Fruit fly (Drosophila melanogaster) whole organism, embryonic: Measurements from ENCODE around the gene Trm7-32.
A peak's percentile ranks its signal among the peaks of the same experiment; 100 is the strongest.

Experiments
- Bgb ChIP-seq: fragments of 200-800 bp; sonication (Bioruptor generic); IDR thresholded peaks from 2 replicates; pipeline ENCODE4 v1.3.6; 2022; ENCODE audit warnings: missing biosample characterization, missing genetic modification characterization; ENCODE audit not compliant: partially characterized antibody
- CG10147 ChIP-seq: fragments of 200-800 bp; sonication (Bioruptor generic); optimal IDR thresholded peaks from 2 replicates; lab custom pipeline; 2019; ENCODE audit warnings: missing biosample characterization, mild to moderate bottlenecking, missing genetic modification characterization, moderate library complexity
- CG11247 ChIP-seq: fragments of 200-800 bp; sonication (Bioruptor generic); IDR thresholded peaks from 2 replicates; pipeline ENCODE4 v1.3.6; 2022; ENCODE audit warnings: missing biosample characterization, missing genetic modification characterization
- CG12219 ChIP-seq: fragments of 200-800 bp; sonication (Bioruptor generic); optimal IDR thresholded peaks from 3 replicates; lab custom pipeline; 2018; ENCODE audit warnings: missing biosample characterization, mild to moderate bottlenecking, missing genetic modification characterization
- CG12744 ChIP-seq: fragments of 200-800 bp; sonication (Bioruptor generic); optimal IDR thresholded peaks from 2 replicates; lab custom pipeline; 2016; ENCODE audit warnings: missing biosample characterization, missing genetic modification characterization
- CG13775 ChIP-seq: fragments of 200-800 bp; sonication (Bioruptor generic); optimal IDR thresholded peaks from 3 replicates; lab custom pipeline; 2017; ENCODE audit warnings: missing biosample characterization, mild to moderate bottlenecking, missing genetic modification characterization
- CG17361 ChIP-seq: fragments of 200-800 bp; sonication (Bioruptor generic); IDR thresholded peaks from 3 replicates; pipeline ENCODE4 v1.3.6; 2022; ENCODE audit warnings: missing biosample characterization, missing genetic modification characterization
- CG18011 ChIP-seq: fragments of 200-800 bp; sonication (Bioruptor generic); optimal IDR thresholded peaks from 2 replicates; lab custom pipeline; 2017; ENCODE audit warnings: missing biosample characterization, missing genetic modification characterization, mild to moderate bottlenecking, moderate library complexity, missing genotype
- CG1832 ChIP-seq: fragments of 200-800 bp; sonication (Bioruptor generic); optimal IDR thresholded peaks from 2 replicates; lab custom pipeline; 2017; ENCODE audit warnings: missing biosample characterization, mild to moderate bottlenecking, missing genetic modification characterization, inconsistent platforms
- CG18599 ChIP-seq: fragments of 200-800 bp; sonication (Bioruptor generic); optimal IDR thresholded peaks from 3 replicates; lab custom pipeline; 2017; ENCODE audit warnings: missing biosample characterization, missing genetic modification characterization, mild to moderate bottlenecking, moderate library complexity, missing genetic modification reagents
- CG2120 ChIP-seq: fragments of 200-800 bp; sonication (Bioruptor generic); optimal IDR thresholded peaks from 3 replicates; lab custom pipeline; 2016; ENCODE audit warnings: missing biosample characterization, missing genetic modification characterization
- CG2202 ChIP-seq: fragments of 200-800 bp; sonication (Bioruptor generic); optimal IDR thresholded peaks from 2 replicates; lab custom pipeline; 2018; ENCODE audit warnings: missing biosample characterization, mild to moderate bottlenecking, missing genetic modification characterization
- CG2889 ChIP-seq: fragments of 200-800 bp; sonication (Bioruptor generic); IDR thresholded peaks from 3 replicates; pipeline ENCODE4 v1.3.6; 2022; ENCODE audit warnings: missing biosample characterization, missing genetic modification characterization
- CG30431 ChIP-seq: fragments of 200-800 bp; sonication (Bioruptor generic); optimal IDR thresholded peaks from 2 replicates; lab custom pipeline; 2017; ENCODE audit warnings: missing biosample characterization, missing genetic modification characterization
- CG8478 ChIP-seq: fragments of >200 bp; optimal IDR thresholded peaks from 2 replicates; lab custom pipeline; 2018
- CG9876 ChIP-seq: fragments of 200-800 bp; sonication (Bioruptor generic); optimal IDR thresholded peaks from 2 replicates; lab custom pipeline; 2016; ENCODE audit warnings: missing biosample characterization, missing genetic modification characterization
- CG9932 ChIP-seq: fragments of 200-800 bp; sonication (Bioruptor generic); IDR thresholded peaks from 2 replicates; pipeline ENCODE4 v1.3.6; 2022; ENCODE audit warnings: missing biosample characterization, missing genetic modification characterization
- Dek ChIP-seq: fragments of 200-800 bp; sonication (Bioruptor generic); optimal IDR thresholded peaks from 3 replicates; lab custom pipeline; 2019; ENCODE audit warnings: missing biosample characterization, mild to moderate bottlenecking, missing genetic modification characterization, moderate library complexity
- Doc2 ChIP-seq: fragments of 200-800 bp; sonication (Bioruptor generic); IDR thresholded peaks from 2 replicates; pipeline ENCODE4 v1.3.6; 2022; ENCODE audit warnings: missing biosample characterization, missing genetic modification characterization
- Elba2 ChIP-seq: fragments of 200-800 bp; sonication (Bioruptor generic); optimal IDR thresholded peaks from 3 replicates; lab custom pipeline; 2016; ENCODE audit warnings: missing biosample characterization, missing genetic modification characterization
- Ets65A ChIP-seq: fragments of 200-800 bp; sonication (Bioruptor generic); peaks from one replicate; lab custom pipeline; 2016; ENCODE audit warnings: missing biosample characterization, missing genetic modification characterization
- Fer3 ChIP-seq: fragments of 200-800 bp; sonication (Bioruptor generic); optimal IDR thresholded peaks from 2 replicates; lab custom pipeline; 2018; ENCODE audit warnings: missing biosample characterization, mild to moderate bottlenecking, missing genetic modification characterization, moderate library complexity
- HHEX ChIP-seq: fragments of 200-800 bp; sonication (Bioruptor generic); optimal IDR thresholded peaks from 3 replicates; lab custom pipeline; 2017; ENCODE audit warnings: missing biosample characterization, mild to moderate bottlenecking, missing genetic modification characterization, missing genetic modification reagents
- MTF-1 ChIP-seq: fragments of 200-800 bp; sonication (Bioruptor generic); optimal IDR thresholded peaks from 2 replicates; lab custom pipeline; 2018; ENCODE audit warnings: missing biosample characterization, mild to moderate bottlenecking, missing genetic modification characterization, borderline replicate concordance
- Neu2 ChIP-seq: fragments of 200-800 bp; sonication (Bioruptor generic); optimal IDR thresholded peaks from 3 replicates; lab custom pipeline; 2016; ENCODE audit warnings: missing biosample characterization, missing genetic modification characterization, borderline replicate concordance
- Taf1 ChIP-seq: fragments of 200-800 bp; sonication (Bioruptor generic); IDR thresholded peaks from 2 replicates; pipeline ENCODE4 v1.3.6; 2022; ENCODE audit warnings: missing biosample characterization, missing genetic modification characterization
- Usf ChIP-seq: fragments of 200-800 bp; sonication (Bioruptor generic); optimal IDR thresholded peaks from 2 replicates; lab custom pipeline; 2017; ENCODE audit warnings: missing genotype, missing biosample characterization, missing genetic modification characterization
- bbx ChIP-seq: fragments of 200-800 bp; sonication (Bioruptor generic); IDR thresholded peaks from 2 replicates; pipeline ENCODE4 v1.3.6; 2022; ENCODE audit warnings: missing biosample characterization, missing genetic modification characterization; ENCODE audit not compliant: partially characterized antibody
- cad ChIP-seq: fragments of >200 bp; optimal IDR thresholded peaks from 2 replicates; lab custom pipeline; 2017; ENCODE audit warnings: missing biosample characterization, missing genetic modification characterization
- cas ChIP-seq: fragments of 200-800 bp; sonication (Bioruptor generic); IDR thresholded peaks from 2 replicates; pipeline ENCODE4 v1.3.6; 2022; ENCODE audit warnings: missing biosample characterization, missing genetic modification characterization
- disco-r ChIP-seq: fragments of 200-800 bp; sonication (Bioruptor generic); optimal IDR thresholded peaks from 2 replicates; lab custom pipeline; 2016; ENCODE audit warnings: missing biosample characterization, missing genetic modification characterization
- en ChIP-seq: fragments of 200-800 bp; sonication (Bioruptor generic); optimal IDR thresholded peaks from 2 replicates; lab custom pipeline; 2016; ENCODE audit warnings: missing biosample characterization, missing genetic modification characterization
- eyg ChIP-seq: fragments of 200-800 bp; sonication (Bioruptor generic); optimal IDR thresholded peaks from 3 replicates; lab custom pipeline; 2016; ENCODE audit warnings: missing biosample characterization, missing genetic modification characterization
- ftz-f1 ChIP-seq: fragments of 200-800 bp; sonication (Bioruptor generic); optimal IDR thresholded peaks from 2 replicates; lab custom pipeline; 2016; ENCODE audit warnings: missing biosample characterization, missing genetic modification characterization
- gcm ChIP-seq: fragments of 200-800 bp; sonication (Bioruptor generic); optimal IDR thresholded peaks from 2 replicates; lab custom pipeline; 2019; ENCODE audit warnings: missing biosample characterization, mild to moderate bottlenecking, missing genetic modification characterization, moderate library complexity
- gsb ChIP-seq: fragments of 200-800 bp; sonication (Bioruptor generic); IDR thresholded peaks from 2 replicates; pipeline ENCODE4 v1.3.6; 2022; ENCODE audit warnings: missing biosample characterization, missing genetic modification characterization
- hb ChIP-seq: fragments of 200-800 bp; sonication (Bioruptor generic); IDR thresholded peaks from 3 replicates; pipeline ENCODE4 v1.3.6; 2022; ENCODE audit warnings: missing biosample characterization, missing genetic modification characterization; ENCODE audit not compliant: partially characterized antibody
- hth ChIP-seq: fragments of >200 bp; optimal IDR thresholded peaks from 2 replicates; lab custom pipeline; 2017; ENCODE audit warnings: inconsistent platforms
- kni ChIP-seq: fragments of 200-800 bp; sonication (Bioruptor generic); optimal IDR thresholded peaks from 3 replicates; lab custom pipeline; 2017; ENCODE audit warnings: mild to moderate bottlenecking, missing biosample characterization, missing genetic modification reagents, missing genetic modification characterization
- nerfin-1 ChIP-seq: fragments of 200-800 bp; sonication (Bioruptor generic); optimal IDR thresholded peaks from 3 replicates; lab custom pipeline; 2019; ENCODE audit warnings: missing biosample characterization, mild to moderate bottlenecking, missing genetic modification characterization, moderate library complexity
- nerfin-2 ChIP-seq: fragments of 200-800 bp; sonication (Bioruptor generic); IDR thresholded peaks from 2 replicates; pipeline ENCODE4 v1.3.6; 2022; ENCODE audit warnings: missing biosample characterization, missing genetic modification characterization; ENCODE audit not compliant: partially characterized antibody
- nmo ChIP-seq: fragments of 200-800 bp; sonication (Bioruptor generic); optimal IDR thresholded peaks from 2 replicates; lab custom pipeline; 2018; ENCODE audit warnings: missing biosample characterization, mild to moderate bottlenecking, missing genetic modification characterization, moderate library complexity
- oc ChIP-seq: fragments of 200-800 bp; sonication (Bioruptor generic); optimal IDR thresholded peaks from 2 replicates; lab custom pipeline; 2018; ENCODE audit warnings: missing biosample characterization, mild to moderate bottlenecking, missing genetic modification characterization, moderate library complexity
- pnt ChIP-seq: fragments of 200-800 bp; sonication (Bioruptor generic); optimal IDR thresholded peaks from 3 replicates; lab custom pipeline; 2016; ENCODE audit warnings: missing biosample characterization, missing genetic modification characterization
- ranshi ChIP-seq: fragments of 200-800 bp; sonication (Bioruptor generic); IDR thresholded peaks from 2 replicates; pipeline ENCODE4 v1.3.6; 2022; ENCODE audit warnings: missing biosample characterization, missing genetic modification characterization
- run ChIP-seq: fragments of 200-800 bp; sonication (Bioruptor generic); optimal IDR thresholded peaks from 3 replicates; lab custom pipeline; 2018; ENCODE audit warnings: missing biosample characterization, mild to moderate bottlenecking, missing genetic modification characterization
- sim ChIP-seq: fragments of 200-800 bp; sonication (Bioruptor generic); IDR thresholded peaks from 2 replicates; pipeline ENCODE4 v1.3.6; 2022; ENCODE audit warnings: missing biosample characterization, missing genetic modification characterization
- z ChIP-seq: fragments of 200-800 bp; sonication (Bioruptor generic); IDR thresholded peaks from 3 replicates; pipeline ENCODE4 v1.3.6; 2022; ENCODE audit warnings: missing biosample characterization, missing genetic modification characterization
- zen ChIP-seq: fragments of 200-800 bp; sonication (Bioruptor generic); optimal IDR thresholded peaks from 3 replicates; lab custom pipeline; 2018; ENCODE audit warnings: missing biosample characterization, mild to moderate bottlenecking, missing genetic modification characterization, moderate library complexity
- zf30C ChIP-seq: fragments of 200-800 bp; sonication (Bioruptor generic); optimal IDR thresholded peaks from 3 replicates; lab custom pipeline; 2018; ENCODE audit warnings: missing biosample characterization, mild to moderate bottlenecking, missing genetic modification characterization

Gene Trm7-32

dm6 chr3R:17056183-17056904, 15.9 kb downstream of the Trm7-32 start (continued):
- TF ChIP-seq Ets65A (GFP tag; lab: Kevin White, UChicago) (peak; percentile 31), CG9932 (GFP tag; lab: Robert Waterston, UW) (peak; percentile 45; the same call in 1 of the 2 replicates), Elba2 (GFP tag; lab: Kevin White, UChicago) (no peak), ranshi (GFP tag; lab: Robert Waterston, UW) (no peak), Bgb (GFP tag; lab: Robert Waterston, UW) (peak; percentile 15; the same call in 1 of the 2 replicates), CG8478 (lab: Kevin White, UChicago) (peak; percentile 93), sim (GFP tag; lab: Robert Waterston, UW) (no peak), disco-r (GFP tag; lab: Kevin White, UChicago) (no peak), kni (GFP tag; lab: Kevin White, UChicago) (peak; percentile 99), gcm (GFP tag; lab: Kevin White, UChicago) (peak; percentile 53), cas (no peak), oc (tag; lab: Kevin White, UChicago) (no peak), Dek (no peak), run (tag; lab: Kevin White, UChicago) (no peak), CG30431 (GFP tag; lab: Kevin White, UChicago) (no peak), nerfin-2 (peak; percentile 25; the same call in 1 of the 2 replicates), CG17361 (GFP tag; lab: Robert Waterston, UW) (no peak), pnt (no peak), CG9876 (no peak), z (peak; percentile 77), en (GFP tag; lab: Kevin White, UChicago) (no peak), CG11247 (GFP tag; lab: Robert Waterston, UW) (0 out of 2 replicates have a peak, but pooled peaks have one; percentile 29), nerfin-1 (tag; lab: Kevin White, UChicago) (no peak), nmo (GFP tag; lab: Kevin White, UChicago) (peak; percentile 51), Usf (GFP tag; lab: Kevin White, UChicago) (no peak), eyg (GFP tag; lab: Kevin White, UChicago) (no peak), Doc2 (GFP tag; lab: Robert Waterston, UW) (no peak), CG13775 (GFP tag; lab: Kevin White, UChicago) (no peak), CG2120 (GFP tag; lab: Kevin White, UChicago) (peak; percentile 15), gsb (GFP tag; lab: Robert Waterston, UW) (no peak), zen (tag; lab: Kevin White, UChicago) (peak; percentile 81), CG12219 (GFP tag; lab: Kevin White, UChicago) (no peak), Fer3 (tag; lab: Kevin White, UChicago) (no peak), CG2889 (GFP tag; lab: Robert Waterston, UW) (no peak), CG2202 (no peak), zf30C (GFP tag; lab: Kevin White, UChicago) (peak; percentile 33), CG18599 (peak; percentile 47), bbx (GFP tag; lab: Robert Waterston, UW) (0 out of 2 replicates have a peak, but pooled peaks have one; percentile 27), hth (lab: Kevin White, UChicago) (no peak), CG10147 (peak; percentile 29), cad (GFP tag; lab: Kevin White, UChicago) (peak; percentile 20), Taf1 (GFP tag; lab: Robert Waterston, UW) (no peak), CG18011 (GFP tag; lab: Kevin White, UChicago) (no peak), ftz-f1 (GFP tag; lab: Kevin White, UChicago) (peak; percentile 86), hb (GFP tag; lab: Robert Waterston, UW) (no peak), HHEX (GFP tag; lab: Kevin White, UChicago) (no peak), Neu2 (GFP tag; lab: Kevin White, UChicago) (no peak), MTF-1 (GFP tag; lab: Kevin White, UChicago) (no peak), CG12744 (GFP tag; lab: Kevin White, UChicago) (no peak), CG1832 (peak; percentile 92)
